Worm (Caenorhabditis elegans): ENCODE measurements around the gene Y57G7A.3.

The Y57G7A.3 gene

DNA sequence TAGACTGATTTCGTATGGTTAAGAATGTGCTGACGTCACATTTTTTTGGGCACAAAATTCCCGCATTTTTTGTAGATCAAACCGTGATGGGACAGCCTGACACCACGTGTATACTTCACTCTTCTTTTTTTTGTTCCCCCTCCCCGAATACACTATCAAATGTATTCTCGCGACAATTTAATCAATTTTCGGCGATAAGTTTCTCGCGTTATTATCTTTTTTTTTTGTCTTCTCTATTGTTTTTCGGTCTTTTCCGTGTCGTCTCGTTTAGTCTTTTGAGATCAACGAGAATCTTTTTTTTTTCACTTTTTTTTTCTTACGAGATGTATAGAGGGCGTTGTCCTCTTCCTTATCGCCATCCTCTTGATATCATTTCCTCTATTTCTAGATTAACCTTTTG is 29.7 kb downstream of the Y57G7A.3 start:
- TF ChIP-seq nhr-11 (tag; optimal IDR thresholded peaks at IDR 0.05), result no peak
- TF ChIP-seq lin-11 (tag; optimal IDR thresholded peaks at IDR 0.05), result no peak
- no peak for TF ChIP-seq ceh-14 (tag; optimal IDR thresholded peaks at IDR 0.05)
- no peak for TF ChIP-seq mec-3 (tag; optimal IDR thresholded peaks at IDR 0.05; ENCODE audit: borderline replicate concordance)
- no peak for TF ChIP-seq hlh-6 (tag; optimal IDR thresholded peaks at IDR 0.05)
- TF ChIP-seq eyg-1 (tag; optimal IDR thresholded peaks at IDR 0.05), result no peak
- TF ChIP-seq ttx-3 (tag; optimal IDR thresholded peaks at IDR 0.05), result no peak
- TF ChIP-seq sox-4 (tag; optimal IDR thresholded peaks at IDR 0.05), result no peak
- TF ChIP-seq pqm-1 (tag; optimal IDR thresholded peaks at IDR 0.05), result no peak
- TF ChIP-seq F13H6.1 (tag; optimal IDR thresholded peaks at IDR 0.05), result no peak

DNA sequence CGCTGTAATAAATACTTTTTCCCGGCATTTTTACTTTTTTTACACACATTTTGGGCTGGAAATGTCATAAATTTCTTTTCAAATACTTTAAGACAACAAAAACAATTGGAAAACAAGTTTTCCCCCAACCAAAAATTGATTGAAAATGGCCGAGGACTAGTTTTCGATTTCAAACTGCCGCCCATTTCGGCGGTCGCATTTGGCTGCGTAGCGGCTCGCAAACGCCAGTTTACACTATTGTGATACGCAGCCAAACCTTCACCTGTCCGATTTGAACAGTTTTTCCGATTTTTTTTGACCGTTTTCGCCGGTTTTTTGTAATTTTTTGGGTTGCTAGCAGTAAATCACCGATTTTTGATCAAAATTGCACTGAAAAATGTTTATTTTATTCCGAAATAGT is 34.8 kb downstream of the Y57G7A.3 start:
- peak; percentile 60 for TF ChIP-seq elt-2 (tag; optimal IDR thresholded peaks at IDR 0.05)
- peak; percentile 72 for TF ChIP-seq unc-42 (tag; optimal IDR thresholded peaks at IDR 0.05)
- no peak for TF ChIP-seq lim-6 (tag; optimal IDR thresholded peaks at IDR 0.05)
- TF ChIP-seq fkh-6 (tag; optimal IDR thresholded peaks at IDR 0.05), result no peak
- peak; percentile 81 for TF ChIP-seq unc-86 (tag; optimal IDR thresholded peaks at IDR 0.05)
- no peak for TF ChIP-seq eyg-1 (tag; optimal IDR thresholded peaks at IDR 0.05)
- TF ChIP-seq unc-3 (GFP tag; conservative IDR thresholded peaks at IDR 0.05), result no peak
- no peak for TF ChIP-seq unc-3 (tag; optimal IDR thresholded peaks at IDR 0.05)
- peak; percentile 58 for TF ChIP-seq C38D4.7 (GFP tag; optimal IDR thresholded peaks at IDR 0.05)
- peak; percentile 58 for TF ChIP-seq ceh-48 (tag; optimal IDR thresholded peaks at IDR 0.05)
- TF ChIP-seq ceh-18 (tag; optimal IDR thresholded peaks at IDR 0.05), result peak; percentile 91
- no peak for TF ChIP-seq ceh-24 (tag; optimal IDR thresholded peaks at IDR 0.05)
- TF ChIP-seq unc-55 (GFP tag; optimal IDR thresholded peaks at IDR 0.05), result peak; percentile 82
- no peak for TF ChIP-seq ceh-22 (tag; optimal IDR thresholded peaks at IDR 0.05)
- peak; percentile 91 for TF ChIP-seq tbx-2 (tag; optimal IDR thresholded peaks at IDR 0.05)
- TF ChIP-seq ref-2 (tag; optimal IDR thresholded peaks at IDR 0.05), result peak; percentile 80
- TF ChIP-seq hlh-30 (tag; optimal IDR thresholded peaks at IDR 0.05; ENCODE audit: insufficient read depth), result no peak
- TF ChIP-seq ttx-3 (tag; optimal IDR thresholded peaks at IDR 0.05), result peak; percentile 51
- peak; percentile 61 for TF ChIP-seq syd-9 (tag; optimal IDR thresholded peaks at IDR 0.05)
- no peak for TF ChIP-seq elt-4 (tag; optimal IDR thresholded peaks at IDR 0.05)
- peak; percentile 70 for TF ChIP-seq che-1 (tag; optimal IDR thresholded peaks at IDR 0.05)
- peak; percentile 45 for TF ChIP-seq Y22D7AL.16 (tag; optimal IDR thresholded peaks at IDR 0.05)
- peak; percentile 81 for TF ChIP-seq ceh-30 (tag; optimal IDR thresholded peaks at IDR 0.05)
- peak; percentile 95 for TF ChIP-seq pat-9 (tag; optimal IDR thresholded peaks at IDR 0.05)
- peak; percentile 53 for TF ChIP-seq ceh-6 (GFP tag; optimal IDR thresholded peaks at IDR 0.05)
- no peak for TF ChIP-seq npax-4 (tag; optimal IDR thresholded peaks at IDR 0.05)
- TF ChIP-seq tbx-7 (tag; optimal IDR thresholded peaks at IDR 0.05), result no peak
- TF ChIP-seq hlh-15 (tag; optimal IDR thresholded peaks at IDR 0.05), result peak; percentile 13
- no peak for TF ChIP-seq fax-1 (tag; optimal IDR thresholded peaks at IDR 0.05)
- peak; percentile 61 for TF ChIP-seq ama-1 (optimal IDR thresholded peaks at IDR 0.05)
- no peak for TF ChIP-seq nhr-11 (tag; optimal IDR thresholded peaks at IDR 0.05)
- peak; percentile 90 for TF ChIP-seq rnt-1 (tag; optimal IDR thresholded peaks at IDR 0.05)
- no peak for TF ChIP-seq pha-4 (tag; optimal IDR thresholded peaks at IDR 0.05)
- TF ChIP-seq mec-3 (tag; optimal IDR thresholded peaks at IDR 0.05; ENCODE audit: borderline replicate concordance), result no peak
- TF ChIP-seq K02D7.2 (tag; optimal IDR thresholded peaks at IDR 0.05), result no peak
- TF ChIP-seq ztf-16 (tag; optimal IDR thresholded peaks at IDR 0.05), result peak; percentile 27
- 0 out of 2 replicates have a peak, but pooled peaks have one; percentile 35 for TF ChIP-seq ceh-45 (GFP tag; IDR thresholded peaks at IDR 0.05)
- TF ChIP-seq pax-1 (tag; optimal IDR thresholded peaks at IDR 0.05), result peak; percentile 74
- peak; percentile 73 for TF ChIP-seq ceh-14 (tag; optimal IDR thresholded peaks at IDR 0.05)
- TF ChIP-seq gmeb-2 (tag; optimal IDR thresholded peaks at IDR 0.05), result peak; percentile 74
- TF ChIP-seq hlh-8 (tag; optimal IDR thresholded peaks at IDR 0.05), result no peak
- peak; percentile 15 for TF ChIP-seq odd-2 (tag; optimal IDR thresholded peaks at IDR 0.05)
- TF ChIP-seq ceh-9 (tag; optimal IDR thresholded peaks at IDR 0.05), result peak; percentile 4
- peak; percentile 7; the same call in 1 of the 2 replicates for TF ChIP-seq sox-2 (GFP tag; IDR thresholded peaks at IDR 0.05)
- TF ChIP-seq pag-3 (tag; optimal IDR thresholded peaks at IDR 0.05; ENCODE audit: borderline replicate concordance), result no peak
- TF ChIP-seq sox-4 (tag; optimal IDR thresholded peaks at IDR 0.05), result peak; percentile 66
- TF ChIP-seq ceh-19 (GFP tag; optimal IDR thresholded peaks at IDR 0.05), result peak; percentile 78

Measured in whole organism, late embryonic.